Fruit fly (Drosophila melanogaster) whole organism, embryonic: ENCODE measurements around the gene CG9961.

Source experiments
- Adf1 ChIP-seq: fragments of 200-800 bp; sonication (Bioruptor generic); IDR thresholded peaks from 2 replicates; pipeline ENCODE4 v1.3.6; 2022; ENCODE audit warnings: missing biosample characterization, missing genetic modification characterization
- B-H2 ChIP-seq: fragments of 200-800 bp; sonication (Bioruptor generic); optimal IDR thresholded peaks from 2 replicates; lab custom pipeline; 2018; ENCODE audit warnings: missing biosample characterization, mild to moderate bottlenecking, missing genetic modification characterization
- CG10267 ChIP-seq: fragments of 200-800 bp; sonication (Bioruptor generic); optimal IDR thresholded peaks from 2 replicates; lab custom pipeline; 2018; ENCODE audit warnings: missing biosample characterization, mild to moderate bottlenecking, missing genetic modification characterization, moderate library complexity
- CG10274 ChIP-seq: fragments of 200-800 bp; sonication (Bioruptor generic); optimal IDR thresholded peaks from 3 replicates; lab custom pipeline; 2017; ENCODE audit warnings: missing biosample characterization, mild to moderate bottlenecking, missing genetic modification characterization
- CG10979 ChIP-seq: fragments of 200-800 bp; sonication (Bioruptor generic); optimal IDR thresholded peaks from 2 replicates; lab custom pipeline; 2018; ENCODE audit warnings: missing biosample characterization, mild to moderate bottlenecking, missing genetic modification characterization, moderate library complexity
- CG12104 ChIP-seq: fragments of 200-800 bp; sonication (Bioruptor generic); optimal IDR thresholded peaks from 3 replicates; lab custom pipeline; 2016; ENCODE audit warnings: missing biosample characterization, missing genetic modification characterization
- CG1233 ChIP-seq: fragments of 200-800 bp; sonication (Bioruptor generic); optimal IDR thresholded peaks from 4 replicates; lab custom pipeline; 2018; ENCODE audit warnings: missing biosample characterization, mild to moderate bottlenecking, missing genetic modification characterization
- CG13287 ChIP-seq: fragments of 200-800 bp; sonication (Bioruptor generic); IDR thresholded peaks from 2 replicates; pipeline ENCODE4 v1.3.6; 2022; ENCODE audit warnings: missing biosample characterization, missing genetic modification characterization; ENCODE audit not compliant: partially characterized antibody
- CG14441 ChIP-seq: fragments of 200-800 bp; sonication (Bioruptor generic); IDR thresholded peaks from 2 replicates; pipeline ENCODE4 v1.3.6; 2022; ENCODE audit warnings: missing biosample characterization, missing genetic modification characterization
- CG1647 ChIP-seq: fragments of 200-800 bp; sonication (Bioruptor generic); optimal IDR thresholded peaks from 3 replicates; lab custom pipeline; 2016; ENCODE audit warnings: missing biosample characterization, missing genetic modification characterization
- CG17912 ChIP-seq: fragments of 200-800 bp; sonication (Bioruptor generic); optimal IDR thresholded peaks from 2 replicates; lab custom pipeline; 2018; ENCODE audit warnings: missing biosample characterization, mild to moderate bottlenecking, missing genetic modification characterization
- CG18619 ChIP-seq: fragments of 200-800 bp; sonication (Bioruptor generic); optimal IDR thresholded peaks from 3 replicates; lab custom pipeline; 2017; ENCODE audit warnings: missing biosample characterization, mild to moderate bottlenecking, missing genetic modification characterization
- CG18764 ChIP-seq: fragments of 200-800 bp; sonication (Bioruptor generic); optimal IDR thresholded peaks from 3 replicates; lab custom pipeline; 2016; ENCODE audit warnings: missing biosample characterization, missing genetic modification characterization
- CG2202 ChIP-seq: fragments of 200-800 bp; sonication (Bioruptor generic); optimal IDR thresholded peaks from 2 replicates; lab custom pipeline; 2018; ENCODE audit warnings: missing biosample characterization, mild to moderate bottlenecking, missing genetic modification characterization
- CG2875 ChIP-seq: fragments of 200-800 bp; sonication (Bioruptor generic); optimal IDR thresholded peaks from 2 replicates; lab custom pipeline; 2017; ENCODE audit warnings: missing biosample characterization, mild to moderate bottlenecking, missing genetic modification characterization, missing genetic modification reagents
- CG31388 ChIP-seq: fragments of 200-800 bp; sonication (Bioruptor generic); optimal IDR thresholded peaks from 2 replicates; lab custom pipeline; 2016; ENCODE audit warnings: missing biosample characterization, missing genetic modification characterization
- CG32772 ChIP-seq: fragments of 200-800 bp; sonication (Bioruptor generic); IDR thresholded peaks from 2 replicates; pipeline ENCODE4 v1.3.6; 2022; ENCODE audit warnings: missing biosample characterization, missing genetic modification characterization
- CG3838 ChIP-seq: fragments of 200-800 bp; sonication (Bioruptor generic); optimal IDR thresholded peaks from 3 replicates; lab custom pipeline; 2016; ENCODE audit warnings: missing biosample characterization, missing genetic modification characterization
- CG42726 ChIP-seq: fragments of 200-800 bp; sonication (Bioruptor generic); IDR thresholded peaks from 2 replicates; pipeline ENCODE4 v1.3.6; 2022; ENCODE audit warnings: missing biosample characterization, missing genetic modification characterization; ENCODE audit not compliant: partially characterized antibody
- CG4730 ChIP-seq: fragments of 200-800 bp; sonication (Bioruptor generic); IDR thresholded peaks from 2 replicates; pipeline ENCODE4 v1.3.6; 2022; ENCODE audit warnings: missing biosample characterization, missing genetic modification characterization
- CG6813 ChIP-seq: fragments of 200-800 bp; sonication (Bioruptor generic); optimal IDR thresholded peaks from 2 replicates; lab custom pipeline; 2017; ENCODE audit warnings: missing biosample characterization, missing genetic modification characterization, mild to moderate bottlenecking, moderate library complexity, missing genetic modification reagents
- CG7556 ChIP-seq: fragments of 200-800 bp; sonication (Bioruptor generic); optimal IDR thresholded peaks from 2 replicates; lab custom pipeline; 2017; ENCODE audit warnings: missing biosample characterization, mild to moderate bottlenecking, missing genetic modification characterization
- CG8765 ChIP-seq: fragments of 200-800 bp; sonication (Bioruptor generic); IDR thresholded peaks from 2 replicates; pipeline ENCODE4 v1.3.6; 2022; ENCODE audit warnings: missing biosample characterization, missing genetic modification characterization
- D ChIP-seq, 2 experiments: fragments of 200-800 bp in 1 of 2; fragments of >200 bp in 1 of 2; sonication (Bioruptor generic) in 1 of 2; optimal IDR thresholded peaks; 2 replicates in 1 of 2; 3 replicates in 1 of 2; lab custom pipeline; 2017; ENCODE audit warnings: mild to moderate bottlenecking in 1 of 2, missing biosample characterization in 1 of 2, missing genetic modification characterization in 1 of 2, missing genetic modification reagents in 1 of 2
- Deaf1 ChIP-seq: fragments of 200-800 bp; optimal IDR thresholded peaks from 3 replicates; lab custom pipeline; 2019; ENCODE audit warnings: missing biosample characterization, mild to moderate bottlenecking, missing genetic modification characterization, moderate library complexity
- Dip2 ChIP-seq: fragments of 200-800 bp; sonication (Bioruptor generic); IDR thresholded peaks from 2 replicates; pipeline ENCODE4 v1.3.6; 2022; ENCODE audit warnings: missing biosample characterization, missing genetic modification characterization
- Dref ChIP-seq: fragments of 200-800 bp; sonication (Bioruptor generic); IDR thresholded peaks from 2 replicates; pipeline ENCODE4 v1.3.6; 2022; ENCODE audit warnings: missing biosample characterization, missing genetic modification characterization
- E2f2 ChIP-seq: fragments of 200-800 bp; sonication (Bioruptor generic); IDR thresholded peaks from 2 replicates; pipeline ENCODE4 v1.3.6; 2022; ENCODE audit warnings: missing biosample characterization, missing genetic modification characterization
- Hmr ChIP-seq: fragments of 200-800 bp; sonication (Bioruptor generic); optimal IDR thresholded peaks from 3 replicates; lab custom pipeline; 2017; ENCODE audit warnings: mild to moderate bottlenecking, missing biosample characterization, missing genetic modification reagents, missing genetic modification characterization
- Hr51 ChIP-seq, 2 experiments: fragments of 200-800 bp; sonication (Bioruptor generic); optimal IDR thresholded peaks; 2 replicates in 1 of 2; 3 replicates in 1 of 2; lab custom pipeline; 2016 to 2018; ENCODE audit warnings: missing biosample characterization in 2 of 2, missing genetic modification characterization in 2 of 2, mild to moderate bottlenecking in 1 of 2, moderate library complexity in 1 of 2
- Oaz ChIP-seq: fragments of 200-800 bp; sonication (Bioruptor generic); IDR thresholded peaks from 2 replicates; pipeline ENCODE4 v1.3.6; 2022; ENCODE audit warnings: missing biosample characterization, missing genetic modification characterization
- Poxn ChIP-seq: fragments of 200-800 bp; sonication (Bioruptor generic); IDR thresholded peaks from 2 replicates; pipeline ENCODE4 v1.3.6; 2022; ENCODE audit warnings: missing biosample characterization, missing genetic modification characterization
- Ptx1 ChIP-seq: fragments of 200-800 bp; sonication (Bioruptor generic); IDR thresholded peaks from 2 replicates; pipeline ENCODE4 v1.3.6; 2022; ENCODE audit warnings: missing biosample characterization, missing genetic modification characterization
- Sry-δ ChIP-seq: fragments of 200-800 bp; sonication (Bioruptor generic); optimal IDR thresholded peaks from 2 replicates; lab custom pipeline; 2016; ENCODE audit warnings: missing biosample characterization, missing genetic modification characterization
- crc ChIP-seq: fragments of 200-800 bp; sonication (Bioruptor generic); optimal IDR thresholded peaks from 2 replicates; lab custom pipeline; 2016; ENCODE audit warnings: missing biosample characterization, missing genetic modification characterization
- dysf ChIP-seq: fragments of 200-800 bp; sonication (Bioruptor generic); IDR thresholded peaks from 3 replicates; pipeline ENCODE4 v1.3.6; 2022; ENCODE audit warnings: missing biosample characterization, missing genetic modification characterization
- gsb-n ChIP-seq: fragments of 200-800 bp; sonication (Bioruptor generic); optimal IDR thresholded peaks from 3 replicates; lab custom pipeline; 2018; ENCODE audit warnings: missing biosample characterization, mild to moderate bottlenecking, missing genetic modification characterization
- ind ChIP-seq: fragments of 200-800 bp; sonication (Bioruptor generic); optimal IDR thresholded peaks from 3 replicates; lab custom pipeline; 2016; ENCODE audit warnings: missing biosample characterization, missing genetic modification characterization
- inv ChIP-seq: fragments of 200-800 bp; sonication (Bioruptor generic); IDR thresholded peaks from 2 replicates; pipeline ENCODE4 v1.3.6; 2022; ENCODE audit warnings: missing biosample characterization, missing genetic modification characterization; ENCODE audit not compliant: partially characterized antibody
- peb ChIP-seq: fragments of 200-800 bp; sonication (Bioruptor generic); IDR thresholded peaks from 2 replicates; pipeline ENCODE4 v1.3.6; 2022; ENCODE audit warnings: missing biosample characterization, missing genetic modification characterization
- pfk ChIP-seq: fragments of 200-800 bp; sonication (Bioruptor generic); optimal IDR thresholded peaks from 2 replicates; lab custom pipeline; 2018; ENCODE audit warnings: missing biosample characterization, mild to moderate bottlenecking, missing genetic modification characterization, moderate library complexity
- pho ChIP-seq: fragments of 200-800 bp; sonication (Bioruptor generic); optimal IDR thresholded peaks from 2 replicates; lab custom pipeline; 2016; ENCODE audit warnings: missing biosample characterization, missing genetic modification characterization
- ranshi ChIP-seq: fragments of 200-800 bp; sonication (Bioruptor generic); IDR thresholded peaks from 2 replicates; pipeline ENCODE4 v1.3.6; 2022; ENCODE audit warnings: missing biosample characterization, missing genetic modification characterization
- rib ChIP-seq: fragments of 200-800 bp; sonication (Bioruptor generic); IDR thresholded peaks from 2 replicates; pipeline ENCODE4 v1.3.6; 2022; ENCODE audit warnings: missing biosample characterization, missing genetic modification characterization
- sna ChIP-seq: fragments of 200-800 bp; sonication (Bioruptor generic); IDR thresholded peaks from 2 replicates; pipeline ENCODE4 v1.3.6; 2022; ENCODE audit warnings: missing biosample characterization, missing genetic modification characterization; ENCODE audit not compliant: partially characterized antibody
- so ChIP-seq: fragments of 200-800 bp; sonication (Bioruptor generic); IDR thresholded peaks from 3 replicates; pipeline ENCODE4 v1.3.6; 2022; ENCODE audit warnings: missing biosample characterization, missing genetic modification characterization
- vfl ChIP-seq: fragments of 200-800 bp; sonication (Bioruptor generic); optimal IDR thresholded peaks from 2 replicates; lab custom pipeline; 2016; ENCODE audit warnings: missing biosample characterization, missing genetic modification characterization
- wdn ChIP-seq: fragments of 200-800 bp; sonication (Bioruptor generic); IDR thresholded peaks from 2 replicates; pipeline ENCODE4 v1.3.6; 2022; ENCODE audit warnings: missing biosample characterization, missing genetic modification characterization
- zf30C ChIP-seq: fragments of 200-800 bp; sonication (Bioruptor generic); optimal IDR thresholded peaks from 3 replicates; lab custom pipeline; 2018; ENCODE audit warnings: missing biosample characterization, mild to moderate bottlenecking, missing genetic modification characterization

Gene CG9961

dm6 chr2L:2754437-2755322 is 9.9 kb upstream of the CG9961 start (continued):
- TF ChIP-seq CG42726 (GFP tag; lab: Robert Waterston, UW) (no peak), CG10274 (GFP tag; lab: Kevin White, UChicago) (peak; percentile 57), zf30C (GFP tag; lab: Kevin White, UChicago) (no peak), CG1647 (GFP tag; lab: Kevin White, UChicago) (peak; percentile 58), pho (GFP tag; lab: Kevin White, UChicago) (peak; percentile 79), B-H2 (GFP tag; lab: Kevin White, UChicago) (peak; percentile 65), CG4730 (GFP tag; lab: Robert Waterston, UW) (no peak), Adf1 (no peak), D (optimal IDR thresholded peaks at IDR 0.05; lab: Kevin White, UChicago) (peak; percentile 27), D (GFP tag; optimal IDR thresholded peaks at IDR 0.05; lab: Kevin White, UChicago) (peak; percentile 78), CG6813 (GFP tag; lab: Kevin White, UChicago) (peak; percentile 79), pfk (GFP tag; lab: Kevin White, UChicago) (peak; percentile 63), CG10979 (tag; lab: Kevin White, UChicago) (peak; percentile 72), peb (no peak), Ptx1 (GFP tag; lab: Robert Waterston, UW) (no peak), Hmr (GFP tag; lab: Kevin White, UChicago) (peak; percentile 86), Poxn (no peak), CG18764 (GFP tag; lab: Kevin White, UChicago) (peak; percentile 69), CG10267 (tag; lab: Kevin White, UChicago) (peak; percentile 71), E2f2 (GFP tag; lab: Robert Waterston, UW) (no peak), Deaf1 (tag; lab: Kevin White, UChicago) (peak; percentile 50), dysf (GFP tag; lab: Robert Waterston, UW) (no peak), CG12104 (GFP tag; lab: Kevin White, UChicago) (peak; percentile 80), Dip2 (GFP tag; lab: Robert Waterston, UW) (no peak), CG18619 (GFP tag; lab: Kevin White, UChicago) (peak; percentile 83), CG7556 (GFP tag; lab: Kevin White, UChicago) (peak; percentile 94), CG2875 (peak; percentile 76), CG17912 (GFP tag; lab: Kevin White, UChicago) (peak; percentile 75), Hr51 (GFP tag; optimal IDR thresholded peaks at IDR 0.05; lab: Kevin White, UChicago) (peak; percentile 5 to 90), CG13287 (GFP tag; lab: Robert Waterston, UW) (no peak), CG1233 (GFP tag; lab: Kevin White, UChicago) (peak; percentile 83), vfl (GFP tag; lab: Kevin White, UChicago) (peak; percentile 38), crc (GFP tag; lab: Kevin White, UChicago) (peak; percentile 83), ind (peak; percentile 81), Oaz (GFP tag; lab: Robert Waterston, UW) (no peak), Sry-δ (GFP tag; lab: Kevin White, UChicago) (peak; percentile 0), wdn (no peak), CG2202 (tag; lab: Kevin White, UChicago) (peak; percentile 72), CG32772 (GFP tag; lab: Robert Waterston, UW) (no peak), CG3838 (GFP tag; lab: Kevin White, UChicago) (no peak), ranshi (GFP tag; lab: Robert Waterston, UW) (no peak), Dref (GFP tag; lab: Robert Waterston, UW) (no peak), gsb-n (tag; lab: Kevin White, UChicago) (peak; percentile 50), inv (GFP tag; lab: Robert Waterston, UW) (no peak), CG8765 (no peak), sna (no peak), CG14441 (GFP tag; lab: Robert Waterston, UW) (no peak), CG31388 (GFP tag; lab: Kevin White, UChicago) (no peak), so (GFP tag; lab: Robert Waterston, UW) (no peak), rib (GFP tag; lab: Robert Waterston, UW) (no peak)
